Worm (Caenorhabditis elegans): ENCODE results near the gene R03H10.1.
"Not testable (repeated sequence)": the region's sequence is repeated elsewhere in the genome, so short reads cannot be mapped to it uniquely, and the experiment has no call there.

The R03H10.1 gene

DNA sequence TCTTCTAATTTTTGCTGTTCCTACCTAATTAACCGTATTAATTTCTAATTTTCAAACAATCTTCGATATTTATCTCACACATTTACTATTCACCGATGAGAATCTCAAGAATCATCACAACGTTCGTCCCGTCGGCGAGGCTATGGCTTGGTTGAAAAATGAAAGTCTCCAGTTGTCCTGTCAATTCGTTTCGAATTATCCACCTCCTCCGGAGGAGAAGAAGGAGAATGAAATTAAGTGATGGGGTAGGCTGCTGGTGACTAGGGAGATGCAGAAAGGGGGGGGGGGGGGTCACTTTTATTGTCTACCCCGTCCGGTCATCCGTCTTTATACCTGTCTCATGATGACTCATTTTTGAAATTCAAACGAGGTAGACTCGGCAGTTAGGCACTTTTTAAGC, 27.2 kb upstream of the R03H10.1 start:
- TF ChIP-seq ceh-83 (GFP tag; optimal IDR thresholded peaks at IDR 0.05) (peak; percentile 54), elt-3 (tag; optimal IDR thresholded peaks at IDR 0.05) (no peak), mab-5 (tag; optimal IDR thresholded peaks at IDR 0.05) (no peak), nhr-12 (tag; optimal IDR thresholded peaks at IDR 0.05) (no peak)

ce11 chrII:4155112-4155823, 24.8 kb upstream of the R03H10.1 start, which contains the start of gene R03H10.2:
R03H10.2 (plus strand) TSS chrII:4155773.
- no peak for TF ChIP-seq mep-1 (tag; optimal IDR thresholded peaks at IDR 0.05)
- no peak for TF ChIP-seq bed-3 (GFP tag; optimal IDR thresholded peaks at IDR 0.05)
- no peak for TF ChIP-seq hlh-1 (tag; optimal IDR thresholded peaks at IDR 0.05)
- TF ChIP-seq pha-4 (tag; optimal IDR thresholded peaks at IDR 0.05), result no peak
- no peak for TF ChIP-seq ztf-11 (tag; optimal IDR thresholded peaks at IDR 0.05)
- peak; percentile 83 for TF ChIP-seq ham-2 (GFP tag; optimal IDR thresholded peaks at IDR 0.05)
- no peak for TF ChIP-seq nhr-76 (tag; optimal IDR thresholded peaks at IDR 0.05)

ce11 chrII:4157817-4158216, 22.2 kb upstream of the R03H10.1 start:
- no peak for TF ChIP-seq elt-1 (tag; optimal IDR thresholded peaks at IDR 0.05; ENCODE audit: borderline replicate concordance, insufficient read depth)
- no peak for TF ChIP-seq unc-62 (GFP tag; optimal IDR thresholded peaks at IDR 0.05)
- TF ChIP-seq blmp-1 (tag; optimal IDR thresholded peaks at IDR 0.05), result no peak
- TF ChIP-seq mep-1 (tag; optimal IDR thresholded peaks at IDR 0.05), result no peak
- TF ChIP-seq ztf-11 (tag; optimal IDR thresholded peaks at IDR 0.05), result no peak
- TF ChIP-seq hlh-1 (tag; optimal IDR thresholded peaks at IDR 0.05), result no peak
- TF ChIP-seq snpc-4 (tag; optimal IDR thresholded peaks at IDR 0.05), result no peak
- TF ChIP-seq ceh-83 (GFP tag; optimal IDR thresholded peaks at IDR 0.05), result no peak
- TF ChIP-seq lin-13 (tag; optimal IDR thresholded peaks at IDR 0.05), result no peak
- no peak for TF ChIP-seq ceh-43 (GFP tag; optimal IDR thresholded peaks at IDR 0.05)

ce11 chrII:4159570-4159969, 20.5 kb upstream of the R03H10.1 start:
- TF ChIP-seq nhr-76 (tag; optimal IDR thresholded peaks at IDR 0.05) (no peak), ceh-43 (GFP tag; optimal IDR thresholded peaks at IDR 0.05) (no peak)

DNA sequence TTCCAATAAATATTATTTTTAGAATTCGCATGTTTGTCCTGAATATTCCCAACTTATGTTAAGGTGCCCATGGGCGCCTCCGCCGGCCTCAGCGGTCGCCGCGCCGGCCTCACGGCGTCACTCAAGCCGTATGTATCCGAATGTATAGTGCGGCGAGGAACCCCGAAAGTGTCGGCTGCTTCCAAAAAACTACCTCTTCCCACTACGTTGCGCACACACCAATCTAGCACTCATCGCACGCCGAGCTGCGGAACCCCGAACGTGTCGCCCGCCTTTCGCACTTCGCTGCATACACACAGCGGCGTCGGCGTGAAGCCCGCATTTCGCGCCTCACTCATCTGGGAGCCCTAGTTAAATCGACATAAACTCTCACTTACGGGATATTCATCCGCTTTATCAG, 12.2 kb upstream of the R03H10.1 start:
- TF ChIP-seq nhr-12 (tag; optimal IDR thresholded peaks at IDR 0.05) (no peak), nhr-28 (tag; optimal IDR thresholded peaks at IDR 0.05) (no peak), drap-1 (GFP tag; optimal IDR thresholded peaks at IDR 0.05) (no peak), mep-1 (tag; optimal IDR thresholded peaks at IDR 0.05) (no peak), snpc-4 (tag; optimal IDR thresholded peaks at IDR 0.05) (no peak), mab-5 (tag; optimal IDR thresholded peaks at IDR 0.05) (no peak), pha-4 (tag; optimal IDR thresholded peaks at IDR 0.05) (no peak), ztf-11 (tag; optimal IDR thresholded peaks at IDR 0.05) (no peak), elt-1 (tag; optimal IDR thresholded peaks at IDR 0.05; ENCODE audit: borderline replicate concordance, insufficient read depth) (no peak), bed-3 (GFP tag; optimal IDR thresholded peaks at IDR 0.05) (no peak), ces-1 (GFP tag; optimal IDR thresholded peaks at IDR 0.05) (no peak), ceh-83 (GFP tag; optimal IDR thresholded peaks at IDR 0.05) (no peak), nhr-76 (tag; optimal IDR thresholded peaks at IDR 0.05) (no peak), flh-1 (GFP tag; optimal IDR thresholded peaks at IDR 0.05) (no peak), lsy-2 (tag; optimal IDR thresholded peaks at IDR 0.05) (no peak), mls-2 (tag; optimal IDR thresholded peaks at IDR 0.05) (no peak), ceh-39 (tag; optimal IDR thresholded peaks at IDR 0.05) (no peak), zip-8 (tag; optimal IDR thresholded peaks at IDR 0.05) (no peak), unc-39 (tag; optimal IDR thresholded peaks at IDR 0.05) (no peak)

- not testable (repeated sequence) for TF ChIP-seq ceh-39 (tag; optimal IDR thresholded peaks at IDR 0.05); M03D4.4 (tag; optimal IDR thresholded peaks at IDR 0.05); lin-32 (GFP tag; optimal IDR thresholded peaks at IDR 0.05)
Measured at ce11 chrII:4168404-4168803, 11.6 kb upstream of the R03H10.1 start, which contains the start of gene R03H10.4. R03H10.4 (minus strand) TSS chrII:4168504.

All from whole organism, mixed stage, embryonic.